Worm (Caenorhabditis elegans) whole organism, mixed stage, embryonic: ENCODE measurements around the gene dli-1.

Experiments
- ceh-39 ChIP-seq: fragments of 150-350 bp; optimal IDR thresholded peaks from 2 replicates; lab custom pipeline; 2014; ENCODE audit warnings: missing biosample characterization, missing genetic modification characterization
- ceh-83 ChIP-seq: fragments of 200-800 bp; sonication (Bioruptor generic); optimal IDR thresholded peaks from 2 replicates; lab custom pipeline; 2018; ENCODE audit warnings: mild to moderate bottlenecking, missing genetic modification characterization, missing compliant biosample characterization
- elt-1 ChIP-seq: sonication (generic microtip); optimal IDR thresholded peaks from 2 replicates; lab custom pipeline; 2017; ENCODE audit warnings: missing genetic modification characterization, mild to moderate bottlenecking, missing compliant biosample characterization, antibody characterized with exemption, moderate library complexity, borderline replicate concordance; ENCODE audit not compliant: insufficient read depth
- flh-1 ChIP-seq: fragments of 200-800 bp; sonication (Bioruptor generic); optimal IDR thresholded peaks from 2 replicates; lab custom pipeline; 2018; ENCODE audit warnings: mild to moderate bottlenecking, missing genetic modification characterization, moderate library complexity, missing compliant biosample characterization
- nhr-12 ChIP-seq: fragments of 150-350 bp; optimal IDR thresholded peaks from 2 replicates; lab custom pipeline; 2014; ENCODE audit warnings: missing biosample characterization, missing genetic modification characterization
- nhr-237 ChIP-seq: fragments of 150-350 bp; optimal IDR thresholded peaks from 2 replicates; lab custom pipeline; 2014; ENCODE audit warnings: missing biosample characterization, missing genetic modification characterization
- nhr-76 ChIP-seq: sonication (generic microtip); optimal IDR thresholded peaks from 2 replicates; lab custom pipeline; 2017; ENCODE audit warnings: missing biosample characterization, missing genetic modification characterization
- sem-2 ChIP-seq: fragments of 200-800 bp; sonication (Bioruptor generic); optimal IDR thresholded peaks from 2 replicates; lab custom pipeline; 2018; ENCODE audit warnings: mild to moderate bottlenecking, missing genetic modification characterization, missing compliant biosample characterization
- snpc-4 ChIP-seq: fragments of 150-350 bp; optimal IDR thresholded peaks from 2 replicates; lab custom pipeline; 2014; ENCODE audit warnings: missing biosample characterization, missing genetic modification characterization
- sptf-1 ChIP-seq: sonication (generic microtip); optimal IDR thresholded peaks from 2 replicates; lab custom pipeline; 2017; ENCODE audit warnings: mild to moderate bottlenecking, missing genetic modification characterization, moderate library complexity, missing compliant biosample characterization
- unc-120 ChIP-seq: sonication (generic microtip); optimal IDR thresholded peaks from 2 replicates; lab custom pipeline; 2017; ENCODE audit warnings: missing genetic modification characterization, missing compliant biosample characterization; ENCODE audit not compliant: poor library complexity, severe bottlenecking
- unc-39 ChIP-seq: fragments of 150-350 bp; optimal IDR thresholded peaks from 2 replicates; lab custom pipeline; 2014; ENCODE audit warnings: missing biosample characterization, missing genetic modification characterization
- unc-62 ChIP-seq: fragments of 150-350 bp; optimal IDR thresholded peaks from 2 replicates; lab custom pipeline; 2014; ENCODE audit warnings: missing biosample characterization, missing genetic modification reagents, missing genetic modification characterization

Gene dli-1

DNA sequence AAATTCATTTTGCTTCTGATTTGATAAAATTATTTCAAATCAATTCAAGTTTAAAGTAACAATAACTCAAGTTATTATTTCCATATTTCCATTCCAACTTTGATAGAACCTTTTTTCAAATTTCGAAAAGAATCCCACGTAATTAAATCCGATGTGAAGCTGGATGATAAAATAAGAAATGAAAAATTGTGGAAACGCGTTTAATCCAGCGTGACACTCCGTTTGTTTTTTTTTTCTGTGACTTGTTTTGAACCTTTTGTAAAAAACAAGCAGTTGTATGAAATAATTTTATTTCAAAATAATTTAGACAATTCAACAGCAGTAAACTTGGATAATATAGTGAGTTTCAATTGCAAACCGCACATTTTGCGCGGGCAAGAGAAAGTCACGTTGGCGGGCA, 46.0 kb downstream of the dli-1 start, which contains the start of gene F49E11.7:
Gene F49E11.7, plus strand, starts transcription at position 301 of the 400 bp plus-strand sequence.
- TF ChIP-seq nhr-12 (tag; lab: Kevin White, UChicago) (no peak), nhr-76 (tag; lab: Kevin White, UChicago) (no peak), elt-1 (tag; lab: Kevin White, UChicago) (no peak), nhr-237 (no peak)

DNA sequence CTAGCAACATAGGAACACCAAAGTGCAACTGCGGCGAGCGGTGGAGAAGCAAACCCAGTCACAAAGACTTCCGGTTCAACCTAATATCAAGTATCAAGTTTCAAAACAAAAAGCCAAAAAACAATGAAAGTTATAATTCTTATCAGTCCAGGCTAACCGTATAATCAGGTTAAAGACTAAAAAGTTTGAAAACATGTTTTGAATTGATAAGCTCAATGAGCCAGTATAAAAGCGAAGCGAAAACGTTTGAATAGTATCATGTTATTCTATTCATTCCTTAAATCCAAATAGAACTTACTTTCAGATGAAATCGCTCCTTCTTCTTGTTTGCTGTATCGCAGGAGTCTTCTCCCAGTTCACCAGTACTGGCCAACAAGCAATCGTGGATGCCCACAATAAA, 47.5 kb downstream of the dli-1 start, which contains the start of gene scl-11:
Gene scl-11, plus strand, starts transcription at position 301 of the 400 bp plus-strand sequence.
- TF ChIP-seq ceh-39 (tag; lab: Kevin White, UChicago) (no peak), nhr-237 (no peak)

DNA sequence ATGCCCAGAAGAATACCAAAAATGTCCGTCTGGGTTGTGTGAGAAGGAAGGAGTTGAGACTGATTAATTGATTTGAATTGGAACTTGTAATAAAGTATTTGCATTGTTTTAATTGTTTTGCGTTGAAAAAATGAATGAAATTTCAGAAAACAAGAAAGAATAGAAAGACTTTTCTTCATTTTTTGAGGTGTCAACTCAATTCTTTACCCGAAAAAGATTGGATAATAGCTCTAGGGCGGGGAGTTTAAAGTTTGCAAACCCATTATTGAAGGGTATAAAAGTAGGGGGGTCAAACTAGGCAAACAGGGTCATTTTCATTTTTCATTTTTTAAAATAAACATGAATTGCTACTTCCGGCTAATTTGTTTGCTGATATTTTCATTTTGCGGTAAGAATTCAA, 50.4 kb downstream of the dli-1 start, which contains the start of gene scl-10:
Gene scl-10, plus strand, starts transcription at position 301 of the 400 bp plus-strand sequence.
- TF ChIP-seq sptf-1 (no peak), unc-120 (tag; lab: Kevin White, UChicago) (no peak), nhr-76 (tag; lab: Kevin White, UChicago) (no peak), ceh-83 (GFP tag; lab: Kevin White, UChicago) (no peak), unc-62 (GFP tag; lab: Kevin White, UChicago) (no peak), snpc-4 (tag; lab: Kevin White, UChicago) (no peak), unc-39 (no peak), nhr-12 (tag; lab: Kevin White, UChicago) (no peak), flh-1 (GFP tag; lab: Kevin White, UChicago) (no peak), nhr-237 (no peak), sem-2 (GFP tag; lab: Kevin White, UChicago) (no peak)
